Fruit fly (Drosophila melanogaster): ENCODE results near the gene rho-5.

DNA sequence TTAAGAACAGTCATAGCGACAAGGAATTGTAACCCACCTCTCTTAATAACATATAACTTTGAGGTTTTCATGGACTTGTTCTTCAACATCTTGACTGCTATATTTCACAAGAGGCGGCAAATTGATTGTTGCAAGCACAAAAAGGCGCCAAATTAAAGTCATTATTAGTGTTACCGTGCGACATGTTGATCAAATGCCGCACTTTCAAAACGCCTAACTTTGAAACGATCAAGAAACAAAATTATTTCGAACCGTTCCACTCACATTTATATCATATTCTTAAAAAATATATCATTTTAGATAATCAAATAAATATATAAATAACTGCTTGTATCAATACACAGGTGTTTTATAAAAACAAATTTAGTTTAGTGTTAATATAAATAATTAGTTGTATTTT lies 45.9 kb downstream of the rho-5 start, which contains the start of gene RnrL:
- TF ChIP-seq br (GFP tag; optimal IDR thresholded peaks at IDR 0.05) (no peak), Vsx2 (GFP tag; optimal IDR thresholded peaks at IDR 0.05; ENCODE audit: partially characterized antibody) (no peak), Rel (GFP tag; optimal IDR thresholded peaks at IDR 0.05) (no peak), Rel (tag; optimal IDR thresholded peaks at IDR 0.05) (no peak), foxo (GFP tag; optimal IDR thresholded peaks at IDR 0.05) (no peak), Mio (GFP tag; optimal IDR thresholded peaks at IDR 0.05) (no peak), Hr78 (GFP tag; optimal IDR thresholded peaks at IDR 0.05) (no peak)
